Fruit fly (Drosophila melanogaster) whole organism, embryonic: ENCODE measurements around the gene Oseg1.
A peak's percentile ranks its signal among the peaks of the same experiment; 100 is the strongest.

ENCODE experiments used
- Blimp-1 ChIP-seq: fragments of 200-800 bp; sonication (Bioruptor generic); optimal IDR thresholded peaks from 3 replicates; lab custom pipeline; 2018; ENCODE audit warnings: missing biosample characterization, missing genetic modification characterization, mild to moderate bottlenecking, moderate library complexity, missing genetic modification reagents
- CG1024 ChIP-seq: fragments of 200-800 bp; sonication (Bioruptor generic); IDR thresholded peaks from 2 replicates; pipeline ENCODE4 v1.3.6; 2022; ENCODE audit warnings: missing biosample characterization, missing genetic modification characterization
- CG10979 ChIP-seq: fragments of 200-800 bp; sonication (Bioruptor generic); optimal IDR thresholded peaks from 2 replicates; lab custom pipeline; 2018; ENCODE audit warnings: missing biosample characterization, mild to moderate bottlenecking, missing genetic modification characterization, moderate library complexity
- CG11560 ChIP-seq: fragments of 200-800 bp; sonication (Bioruptor generic); IDR thresholded peaks from 3 replicates; pipeline ENCODE4 v1.3.6; 2022; ENCODE audit warnings: missing biosample characterization, missing genetic modification characterization
- CG12942 ChIP-seq: fragments of 200-800 bp; sonication (Bioruptor generic); optimal IDR thresholded peaks from 3 replicates; lab custom pipeline; 2016; ENCODE audit warnings: missing biosample characterization, missing genetic modification characterization
- CG14050 ChIP-seq: fragments of 200-800 bp; sonication (Bioruptor generic); IDR thresholded peaks from 3 replicates; pipeline ENCODE4 v1.3.6; 2022; ENCODE audit warnings: missing biosample characterization, missing genetic modification characterization
- CG14441 ChIP-seq: fragments of 200-800 bp; sonication (Bioruptor generic); IDR thresholded peaks from 2 replicates; pipeline ENCODE4 v1.3.6; 2022; ENCODE audit warnings: missing biosample characterization, missing genetic modification characterization
- CG14860 ChIP-seq: fragments of 200-800 bp; sonication (Bioruptor generic); IDR thresholded peaks from 3 replicates; pipeline ENCODE4 v1.3.6; 2022; ENCODE audit warnings: missing biosample characterization, missing genetic modification characterization; ENCODE audit not compliant: partially characterized antibody
- CG15269 ChIP-seq: fragments of 200-800 bp; sonication (Bioruptor generic); optimal IDR thresholded peaks from 2 replicates; lab custom pipeline; 2018; ENCODE audit warnings: missing biosample characterization, mild to moderate bottlenecking, missing genetic modification characterization, moderate library complexity
- CG16779 ChIP-seq: fragments of 200-800 bp; sonication (Bioruptor generic); IDR thresholded peaks from 2 replicates; pipeline ENCODE4 v1.3.6; 2022; ENCODE audit warnings: missing biosample characterization, missing genetic modification characterization
- CG17186 ChIP-seq: fragments of 200-800 bp; sonication (Bioruptor generic); optimal IDR thresholded peaks from 3 replicates; lab custom pipeline; 2017; ENCODE audit warnings: missing biosample characterization, missing genetic modification reagents, missing genetic modification characterization
- CG17361 ChIP-seq: fragments of 200-800 bp; sonication (Bioruptor generic); IDR thresholded peaks from 3 replicates; pipeline ENCODE4 v1.3.6; 2022; ENCODE audit warnings: missing biosample characterization, missing genetic modification characterization
- CG31365 ChIP-seq: fragments of 200-800 bp; sonication (Bioruptor generic); optimal IDR thresholded peaks from 2 replicates; lab custom pipeline; 2018; ENCODE audit warnings: missing biosample characterization, mild to moderate bottlenecking, missing genetic modification characterization
- CG4404 ChIP-seq: fragments of 200-800 bp; sonication (Bioruptor generic); IDR thresholded peaks from 2 replicates; pipeline ENCODE4 v1.3.6; 2022; ENCODE audit warnings: missing biosample characterization, missing genetic modification characterization
- CG4707 ChIP-seq: fragments of 200-800 bp; sonication (Bioruptor generic); optimal IDR thresholded peaks from 2 replicates; lab custom pipeline; 2018; ENCODE audit warnings: missing biosample characterization, mild to moderate bottlenecking, missing genetic modification characterization, moderate library complexity
- CG4730 ChIP-seq: fragments of 200-800 bp; sonication (Bioruptor generic); IDR thresholded peaks from 2 replicates; pipeline ENCODE4 v1.3.6; 2022; ENCODE audit warnings: missing biosample characterization, missing genetic modification characterization
- CG4820 ChIP-seq: fragments of 200-800 bp; sonication (Bioruptor generic); optimal IDR thresholded peaks from 3 replicates; lab custom pipeline; 2016; ENCODE audit warnings: missing biosample characterization, missing genetic modification characterization
- CG5245 ChIP-seq: fragments of 200-800 bp; sonication (Bioruptor generic); optimal IDR thresholded peaks from 3 replicates; lab custom pipeline; 2016; ENCODE audit warnings: missing biosample characterization, missing genetic modification characterization
- CG7745 ChIP-seq: fragments of 200-800 bp; sonication (Bioruptor generic); optimal IDR thresholded peaks from 2 replicates; lab custom pipeline; 2018; ENCODE audit warnings: missing biosample characterization, mild to moderate bottlenecking, missing genetic modification characterization, moderate library complexity
- CG8478 ChIP-seq: fragments of >200 bp; optimal IDR thresholded peaks from 2 replicates; lab custom pipeline; 2018
- CG9437 ChIP-seq: fragments of 200-800 bp; sonication (Bioruptor generic); optimal IDR thresholded peaks from 2 replicates; lab custom pipeline; 2018; ENCODE audit warnings: missing biosample characterization, mild to moderate bottlenecking, missing genetic modification characterization
- CG9609 ChIP-seq: fragments of 200-800 bp; sonication (Bioruptor generic); optimal IDR thresholded peaks from 3 replicates; lab custom pipeline; 2016; ENCODE audit warnings: missing biosample characterization, missing genetic modification characterization
- CrebB ChIP-seq: fragments of 200-800 bp; sonication (Bioruptor generic); optimal IDR thresholded peaks from 3 replicates; lab custom pipeline; 2018; ENCODE audit warnings: missing biosample characterization, mild to moderate bottlenecking, missing genetic modification characterization
- E2f1 ChIP-seq: fragments of 200-800 bp; sonication (Bioruptor generic); IDR thresholded peaks from 2 replicates; pipeline ENCODE4 v1.3.6; 2022; ENCODE audit warnings: missing biosample characterization, missing genetic modification characterization
- Hr78 ChIP-seq, 2 experiments: fragments of 200-800 bp in 1 of 2; fragments of >200 bp in 1 of 2; sonication (Bioruptor generic) in 1 of 2; optimal IDR thresholded peaks; 2 replicates each; lab custom pipeline; 2017 to 2019; ENCODE audit warnings: missing biosample characterization in 2 of 2, missing genetic modification characterization in 2 of 2, mild to moderate bottlenecking in 1 of 2, moderate library complexity in 1 of 2
- Kr ChIP-seq: fragments of 200-800 bp; sonication (Bioruptor generic); optimal IDR thresholded peaks from 2 replicates; lab custom pipeline; 2017; ENCODE audit warnings: missing biosample characterization, mild to moderate bottlenecking, missing genetic modification characterization
- NC2β ChIP-seq: fragments of 200-800 bp; sonication (Bioruptor generic); optimal IDR thresholded peaks from 2 replicates; lab custom pipeline; 2016; ENCODE audit warnings: missing biosample characterization, missing genetic modification characterization
- bab2 ChIP-seq: fragments of 200-800 bp; sonication (Bioruptor generic); optimal IDR thresholded peaks from 2 replicates; lab custom pipeline; 2016; ENCODE audit warnings: missing biosample characterization, missing genetic modification characterization
- ci ChIP-seq: fragments of 200-800 bp; sonication (Bioruptor generic); IDR thresholded peaks from 3 replicates; pipeline ENCODE4 v1.3.6; 2022; ENCODE audit warnings: missing biosample characterization, missing genetic modification characterization
- corto ChIP-seq: fragments of 200-800 bp; sonication (Bioruptor generic); optimal IDR thresholded peaks from 2 replicates; lab custom pipeline; 2016; ENCODE audit warnings: missing biosample characterization, mild to moderate bottlenecking, missing genetic modification characterization, moderate library complexity
- crc ChIP-seq: fragments of 200-800 bp; sonication (Bioruptor generic); optimal IDR thresholded peaks from 2 replicates; lab custom pipeline; 2016; ENCODE audit warnings: missing biosample characterization, missing genetic modification characterization
- croc ChIP-seq: fragments of 200-800 bp; sonication (Bioruptor generic); conservative IDR thresholded peaks from 3 replicates; pipeline ENCODE4 v1.3.6; 2022; ENCODE audit warnings: missing biosample characterization, missing genetic modification characterization
- danr ChIP-seq: fragments of 200-800 bp; sonication (Bioruptor generic); IDR thresholded peaks from 2 replicates; pipeline ENCODE4 v1.3.6; 2022; ENCODE audit warnings: missing biosample characterization, missing genetic modification characterization
- dysf ChIP-seq: fragments of 200-800 bp; sonication (Bioruptor generic); IDR thresholded peaks from 3 replicates; pipeline ENCODE4 v1.3.6; 2022; ENCODE audit warnings: missing biosample characterization, missing genetic modification characterization
- emc ChIP-seq: fragments of 200-800 bp; sonication (Bioruptor generic); optimal IDR thresholded peaks from 2 replicates; lab custom pipeline; 2016; ENCODE audit warnings: missing biosample characterization, missing genetic modification characterization
- exex ChIP-seq: fragments of 200-800 bp; sonication (Bioruptor generic); optimal IDR thresholded peaks from 4 replicates; lab custom pipeline; 2018; ENCODE audit warnings: missing biosample characterization, mild to moderate bottlenecking, missing genetic modification characterization, moderate library complexity
- fd3F ChIP-seq: fragments of 200-800 bp; sonication (Bioruptor generic); optimal IDR thresholded peaks from 2 replicates; lab custom pipeline; 2018; ENCODE audit warnings: missing biosample characterization, mild to moderate bottlenecking, missing genetic modification characterization, moderate library complexity
- fd64A ChIP-seq: fragments of 200-800 bp; sonication (Bioruptor generic); optimal IDR thresholded peaks from 3 replicates; lab custom pipeline; 2018; ENCODE audit warnings: missing biosample characterization, mild to moderate bottlenecking, missing genetic modification characterization
- gfzf ChIP-seq: fragments of 200-800 bp; sonication (Bioruptor generic); optimal IDR thresholded peaks from 2 replicates; lab custom pipeline; 2016; ENCODE audit warnings: missing biosample characterization, mild to moderate bottlenecking, missing genetic modification characterization, moderate library complexity
- hb ChIP-seq: fragments of 200-800 bp; sonication (Bioruptor generic); IDR thresholded peaks from 3 replicates; pipeline ENCODE4 v1.3.6; 2022; ENCODE audit warnings: missing biosample characterization, missing genetic modification characterization; ENCODE audit not compliant: partially characterized antibody
- lab ChIP-seq: fragments of 200-800 bp; sonication (Bioruptor generic); optimal IDR thresholded peaks from 3 replicates; lab custom pipeline; 2017; ENCODE audit warnings: missing biosample characterization, missing genetic modification characterization, mild to moderate bottlenecking, moderate library complexity, missing genetic modification reagents
- nom ChIP-seq: fragments of 200-800 bp; sonication (Bioruptor generic); optimal IDR thresholded peaks from 2 replicates; lab custom pipeline; 2017; ENCODE audit warnings: missing biosample characterization, missing genetic modification characterization, mild to moderate bottlenecking, moderate library complexity, missing genetic modification reagents
- otp ChIP-seq: fragments of 200-800 bp; sonication (Bioruptor generic); IDR thresholded peaks from 3 replicates; pipeline ENCODE4, ENCODE4 v1.3.6; 2022; ENCODE audit warnings: missing biosample characterization, missing genetic modification characterization
- pb ChIP-seq: fragments of 200-800 bp; sonication (Bioruptor generic); optimal IDR thresholded peaks from 3 replicates; lab custom pipeline; 2016; ENCODE audit warnings: missing biosample characterization, missing genetic modification characterization
- peb ChIP-seq: fragments of 200-800 bp; sonication (Bioruptor generic); IDR thresholded peaks from 2 replicates; pipeline ENCODE4 v1.3.6; 2022; ENCODE audit warnings: missing biosample characterization, missing genetic modification characterization
- sc ChIP-seq, 3 experiments: fragments of >200 bp in 2 of 3; fragments of 200-800 bp in 1 of 3; sonication (Bioruptor generic) in 1 of 3; optimal IDR thresholded peaks; 2 replicates in 2 of 3; 3 replicates in 1 of 3; lab custom pipeline; 2017; ENCODE audit warnings: mild to moderate bottlenecking in 1 of 3, missing biosample characterization in 1 of 3, missing genetic modification characterization in 1 of 3, missing genetic modification reagents in 1 of 3
- scrt ChIP-seq: fragments of 200-800 bp; sonication (Bioruptor generic); optimal IDR thresholded peaks from 2 replicates; lab custom pipeline; 2018; ENCODE audit warnings: missing biosample characterization, mild to moderate bottlenecking, missing genetic modification characterization, moderate library complexity
- sr ChIP-seq: fragments of 200-800 bp; sonication (Bioruptor generic); IDR thresholded peaks from 3 replicates; pipeline ENCODE4 v1.3.6; 2022; ENCODE audit warnings: missing biosample characterization, missing genetic modification characterization
- trh ChIP-seq: fragments of 200-800 bp; sonication (Bioruptor generic); optimal IDR thresholded peaks from 2 replicates; lab custom pipeline; 2016; ENCODE audit warnings: missing biosample characterization, missing genetic modification characterization
- zen ChIP-seq: fragments of 200-800 bp; sonication (Bioruptor generic); optimal IDR thresholded peaks from 3 replicates; lab custom pipeline; 2018; ENCODE audit warnings: missing biosample characterization, mild to moderate bottlenecking, missing genetic modification characterization, moderate library complexity
- zfh2 ChIP-seq: fragments of 200-800 bp; sonication (Bioruptor generic); optimal IDR thresholded peaks from 2 replicates; lab custom pipeline; 2016; ENCODE audit warnings: missing biosample characterization, missing genetic modification characterization

The Oseg1 gene

DNA sequence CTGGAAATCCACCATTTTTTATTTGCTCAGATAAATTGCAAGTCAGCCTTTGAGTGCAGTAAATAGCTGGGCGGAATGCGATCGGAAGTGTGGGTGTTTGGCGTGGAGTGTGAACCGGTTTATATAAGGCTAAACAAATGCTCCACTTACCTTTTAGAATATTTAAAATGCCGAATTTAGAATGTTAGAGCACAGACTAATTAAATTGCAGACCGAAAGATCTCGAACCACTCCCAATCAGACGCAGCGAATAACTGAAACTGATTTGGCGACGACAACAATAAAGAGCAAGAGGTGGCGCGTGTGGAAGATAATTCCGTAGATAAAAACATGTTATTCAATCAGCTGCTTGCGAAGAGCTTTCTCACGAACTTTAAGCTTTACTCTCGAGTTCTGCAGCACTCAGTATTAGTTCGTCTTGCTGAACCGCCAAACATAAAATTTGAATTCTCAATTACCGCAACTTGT is 51.9 kb downstream of the Oseg1 start, which contains the start of gene Idh (continued):
- TF ChIP-seq CG7745 (tag; lab: Kevin White, UChicago) = no peak
- TF ChIP-seq CG1024 (GFP tag; lab: Robert Waterston, UW) = no peak
- no peak for TF ChIP-seq CG4820 (GFP tag; lab: Kevin White, UChicago)
- no peak for TF ChIP-seq corto
- TF ChIP-seq CG4730 (GFP tag; lab: Robert Waterston, UW) = no peak
- no peak for TF ChIP-seq danr (GFP tag; lab: Robert Waterston, UW)
- no peak for TF ChIP-seq CG5245
- TF ChIP-seq E2f1 = no peak
- TF ChIP-seq Kr (GFP tag; lab: Kevin White, UChicago) = no peak
- TF ChIP-seq sr = no peak
- no peak for TF ChIP-seq trh (GFP tag; lab: Kevin White, UChicago)
- TF ChIP-seq CrebB (tag; lab: Kevin White, UChicago) = peak; percentile 51
- no peak for TF ChIP-seq otp
- no peak for TF ChIP-seq Blimp-1 (GFP tag; lab: Kevin White, UChicago)
- TF ChIP-seq Hr78 (GFP tag; optimal IDR thresholded peaks at IDR 0.05; lab: Kevin White, UChicago) = peak in 1 of 2 experiments; percentile 93
- no peak for TF ChIP-seq CG14050 (GFP tag; lab: Robert Waterston, UW)
- TF ChIP-seq CG4404 (GFP tag; lab: Robert Waterston, UW) = no peak
- TF ChIP-seq CG8478 (lab: Kevin White, UChicago) = no peak
- peak; percentile 55 for TF ChIP-seq nom (GFP tag; lab: Kevin White, UChicago)
- no peak for TF ChIP-seq CG17186
- no peak for TF ChIP-seq CG17361 (GFP tag; lab: Robert Waterston, UW)
- TF ChIP-seq fd3F (GFP tag; lab: Kevin White, UChicago) = no peak
- peak; percentile 45; the same call in 1 of the 2 replicates for TF ChIP-seq CG14441 (GFP tag; lab: Robert Waterston, UW)
- TF ChIP-seq gfzf = no peak
- no peak for TF ChIP-seq croc (GFP tag; lab: Robert Waterston, UW)
- peak; percentile 57 for TF ChIP-seq lab (GFP tag; lab: Kevin White, UChicago)
- no peak for TF ChIP-seq hb
- TF ChIP-seq CG9437 = no peak
- TF ChIP-seq emc = no peak
- no peak for TF ChIP-seq pb (GFP tag; lab: Kevin White, UChicago)
- TF ChIP-seq sc (optimal IDR thresholded peaks at IDR 0.05; lab: Kevin White, UChicago) = no peak
- TF ChIP-seq sc (GFP tag; optimal IDR thresholded peaks at IDR 0.05; lab: Kevin White, UChicago) = no peak
- TF ChIP-seq peb (GFP tag; lab: Robert Waterston, UW) = no peak
- TF ChIP-seq CG11560 (tag; lab: Robert Waterston, UW) = no peak
- TF ChIP-seq CG15269 (tag; lab: Kevin White, UChicago) = peak; percentile 34
- TF ChIP-seq NC2β = no peak
- TF ChIP-seq dysf (GFP tag; lab: Robert Waterston, UW) = no peak
- TF ChIP-seq CG14860 (GFP tag; lab: Robert Waterston, UW) = no peak
- no peak for TF ChIP-seq crc (GFP tag; lab: Kevin White, UChicago)
- TF ChIP-seq scrt (GFP tag; lab: Kevin White, UChicago) = peak; percentile 48
- peak; percentile 58; the same call in 2 of the 3 replicates for TF ChIP-seq ci (GFP tag; lab: Robert Waterston, UW)
- TF ChIP-seq fd64A = no peak
- no peak for TF ChIP-seq zfh2 (GFP tag; lab: Kevin White, UChicago)
- no peak for TF ChIP-seq CG31365
- no peak for TF ChIP-seq CG16779 (GFP tag; lab: Robert Waterston, UW)
- no peak for TF ChIP-seq zen (tag; lab: Kevin White, UChicago)
- no peak for TF ChIP-seq bab2 (GFP tag; lab: Kevin White, UChicago)
- TF ChIP-seq CG9609 = no peak
- TF ChIP-seq CG4707 (GFP tag; lab: Kevin White, UChicago) = no peak
- TF ChIP-seq CG10979 = no peak
- no peak for TF ChIP-seq CG12942 (GFP tag; lab: Kevin White, UChicago)
- TF ChIP-seq exex (tag; lab: Kevin White, UChicago) = peak; percentile 46
